Fruit fly (Drosophila melanogaster): ENCODE measurements around the gene da.

DNA sequence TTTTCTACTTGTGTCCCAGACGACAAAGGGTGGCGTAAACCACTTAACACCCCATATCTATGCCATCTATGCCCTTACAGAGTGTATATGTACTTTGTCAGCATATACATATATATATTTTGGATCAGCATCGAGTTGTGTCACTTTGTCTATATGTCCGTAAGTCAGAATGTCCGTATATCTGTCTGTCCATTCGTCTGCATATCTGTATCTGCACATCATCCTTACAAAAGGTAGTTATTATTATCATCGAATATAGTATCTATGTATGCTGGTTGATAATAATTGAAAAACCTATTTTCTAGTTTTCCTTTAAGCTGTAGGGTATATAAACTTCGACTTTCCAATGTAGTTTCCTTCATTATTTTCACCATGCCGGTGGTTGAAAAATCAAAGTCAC lies 36.8 kb upstream of the da start:
- no peak for TF ChIP-seq EcR (GFP tag; optimal IDR thresholded peaks at IDR 0.05)
- TF ChIP-seq CG32121 (GFP tag; IDR thresholded peaks at IDR 0.05): no peak
